Fruit fly (Drosophila melanogaster) whole organism, pupa: ENCODE data around the gene ND-B17.
"Not testable (repeated sequence)": the region's sequence is repeated elsewhere in the genome, so short reads cannot be mapped to it uniquely, and the experiment has no call there.

Experiments
- CG10348 ChIP-seq: fragments of 200-800 bp; sonication (Bioruptor generic); IDR thresholded peaks from 2 replicates; pipeline ENCODE4 v1.3.6; 2022; ENCODE audit warnings: missing biosample characterization, missing genetic modification characterization
- CG12605 ChIP-seq: fragments of 200-800 bp; sonication (Bioruptor generic); IDR thresholded peaks from 2 replicates; pipeline ENCODE4 v1.3.6; 2022; ENCODE audit warnings: missing biosample characterization, missing genetic modification characterization
- CG13204 ChIP-seq: fragments of 200-800 bp; sonication (Bioruptor generic); optimal IDR thresholded peaks from 2 replicates; lab custom pipeline; 2018; ENCODE audit warnings: missing biosample characterization, mild to moderate bottlenecking, missing genetic modification characterization, moderate library complexity
- CG14655 ChIP-seq: fragments of 200-800 bp; sonication (Bioruptor generic); optimal IDR thresholded peaks from 3 replicates; lab custom pipeline; 2017; ENCODE audit warnings: mild to moderate bottlenecking, missing biosample characterization, missing genetic modification reagents, missing genetic modification characterization
- CG15710 ChIP-seq: fragments of 200-800 bp; sonication (Bioruptor generic); optimal IDR thresholded peaks from 2 replicates; lab custom pipeline; 2018; ENCODE audit warnings: missing biosample characterization, mild to moderate bottlenecking, missing genetic modification characterization, moderate library complexity
- CG17806 ChIP-seq: fragments of 200-800 bp; sonication (Bioruptor generic); optimal IDR thresholded peaks from 2 replicates; lab custom pipeline; 2018; ENCODE audit warnings: missing biosample characterization, mild to moderate bottlenecking, missing genetic modification characterization, moderate library complexity
- CG32121 ChIP-seq: fragments of 200-800 bp; sonication (Bioruptor generic); IDR thresholded peaks from 2 replicates; pipeline ENCODE4 v1.3.6; 2022; ENCODE audit warnings: missing biosample characterization, missing genetic modification characterization
- CG34367 ChIP-seq: fragments of 200-800 bp; sonication (Bioruptor generic); optimal IDR thresholded peaks from 2 replicates; lab custom pipeline; 2018; ENCODE audit warnings: missing biosample characterization, mild to moderate bottlenecking, missing genetic modification characterization
- CG4496 ChIP-seq: fragments of 200-800 bp; sonication (Bioruptor generic); IDR thresholded peaks from 3 replicates; pipeline ENCODE4 v1.3.6; 2022; ENCODE audit warnings: missing biosample characterization, missing genetic modification characterization
- CG8159 ChIP-seq: fragments of 200-800 bp; sonication (Bioruptor generic); optimal IDR thresholded peaks from 3 replicates; lab custom pipeline; 2018; ENCODE audit warnings: missing biosample characterization, mild to moderate bottlenecking, missing genetic modification characterization, moderate library complexity
- CG8301 ChIP-seq: fragments of 200-800 bp; sonication (Bioruptor generic); optimal IDR thresholded peaks from 2 replicates; lab custom pipeline; 2018; ENCODE audit warnings: missing biosample characterization, mild to moderate bottlenecking, missing genetic modification characterization
- D1 ChIP-seq: fragments of 200-800 bp; sonication (Bioruptor generic); optimal IDR thresholded peaks from 2 replicates; lab custom pipeline; 2018; ENCODE audit warnings: missing biosample characterization, mild to moderate bottlenecking, missing genetic modification characterization, moderate library complexity
- EcR ChIP-seq: fragments of 200-800 bp; sonication (Bioruptor generic); optimal IDR thresholded peaks from 3 replicates; lab custom pipeline; 2019; ENCODE audit warnings: missing biosample characterization, missing genetic modification characterization, mild to moderate bottlenecking, moderate library complexity, missing genetic modification reagents
- Ets98B ChIP-seq: fragments of 200-800 bp; sonication (Bioruptor generic); IDR thresholded peaks from 2 replicates; pipeline ENCODE4 v1.3.6; 2022; ENCODE audit warnings: missing biosample characterization, missing genetic modification characterization
- Pif1A ChIP-seq: fragments of 200-800 bp; sonication (Bioruptor generic); optimal IDR thresholded peaks from 3 replicates; lab custom pipeline; 2016; ENCODE audit warnings: missing biosample characterization, missing genetic modification characterization
- Snoo ChIP-seq: fragments of 200-800 bp; sonication (Bioruptor generic); optimal IDR thresholded peaks from 3 replicates; lab custom pipeline; 2017; ENCODE audit warnings: missing biosample characterization, mild to moderate bottlenecking, missing genetic modification characterization, inconsistent platforms
- fd96Ca ChIP-seq: fragments of 200-800 bp; sonication (Bioruptor generic); IDR thresholded peaks from 3 replicates; pipeline ENCODE4 v1.3.6; 2022; ENCODE audit warnings: missing biosample characterization, missing genetic modification characterization
- gl ChIP-seq: fragments of 200-800 bp; sonication (Bioruptor generic); optimal IDR thresholded peaks from 2 replicates; lab custom pipeline; 2018; ENCODE audit warnings: missing biosample characterization, mild to moderate bottlenecking, missing genetic modification characterization
- rn ChIP-seq: fragments of 200-800 bp; sonication (Bioruptor generic); IDR thresholded peaks from 2 replicates; pipeline ENCODE4 v1.3.6; 2022; ENCODE audit warnings: missing biosample characterization, missing genetic modification characterization

Gene ND-B17

DNA sequence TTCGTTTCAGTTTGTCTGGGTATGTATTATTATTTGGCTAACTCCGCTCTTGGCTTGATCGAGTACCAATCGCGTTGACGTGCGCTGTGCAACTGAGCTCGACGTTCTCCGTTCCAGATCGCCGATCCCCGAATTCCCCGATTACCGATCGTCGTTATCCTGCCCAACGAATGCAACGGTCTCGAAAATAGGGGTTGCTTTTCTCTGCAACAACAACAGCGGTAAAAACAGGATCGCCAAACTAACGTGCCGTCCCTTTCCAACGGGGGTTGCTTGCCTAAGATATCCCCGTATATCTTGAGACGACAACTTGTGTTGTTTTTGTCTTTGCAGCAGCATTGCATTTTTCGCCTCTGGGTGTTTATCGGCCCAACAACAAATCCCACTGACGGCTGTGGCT lies 19.2 kb downstream of the ND-B17 start:
- TF ChIP-seq CG4496 (GFP tag; lab: Robert Waterston, UW) (no peak), Snoo (tag; lab: Kevin White, UChicago) (no peak), CG32121 (no peak), gl (tag; lab: Kevin White, UChicago) (no peak), CG14655 (GFP tag; lab: Kevin White, UChicago) (no peak), CG15710 (tag; lab: Kevin White, UChicago) (no peak), D1 (tag; lab: Kevin White, UChicago) (no peak), fd96Ca (GFP tag; lab: Robert Waterston, UW) (no peak), CG13204 (GFP tag; lab: Kevin White, UChicago) (no peak), CG34367 (tag; lab: Kevin White, UChicago) (no peak), Pif1A (GFP tag; lab: Kevin White, UChicago) (no peak), CG8159 (tag; lab: Kevin White, UChicago) (no peak), CG10348 (GFP tag; lab: Robert Waterston, UW) (no peak), CG8301 (no peak), rn (GFP tag; lab: Robert Waterston, UW) (no peak), EcR (GFP tag; lab: Kevin White, UChicago) (no peak), CG12605 (GFP tag; lab: Robert Waterston, UW) (no peak), Ets98B (GFP tag; lab: Robert Waterston, UW) (no peak)

DNA sequence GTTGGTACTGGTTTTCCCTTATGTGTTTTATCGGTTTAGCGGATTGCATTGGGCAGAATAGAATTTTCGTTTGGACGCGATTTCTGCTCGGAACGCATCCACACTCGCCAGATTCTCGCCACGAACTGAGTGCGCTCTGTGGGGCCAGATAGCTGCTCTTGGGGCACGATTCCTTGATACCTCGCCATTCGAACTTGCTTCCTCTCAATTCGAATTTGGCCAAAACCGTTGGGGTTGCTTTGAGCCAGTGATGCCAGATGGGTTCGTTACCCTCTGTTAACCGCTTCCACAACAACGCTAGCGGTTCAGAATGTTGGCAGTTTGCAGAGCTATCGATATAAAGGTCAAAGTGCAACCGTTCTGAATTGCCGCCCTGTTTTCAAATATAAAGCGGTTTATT lies 32.7 kb downstream of the ND-B17 start, which contains the start of gene stol:
stol (minus strand) TSS at position 101 of the 400 bp plus-strand sequence.
- TF ChIP-seq gl, CG17806, D1 (tag; lab: Kevin White, UChicago): not testable (repeated sequence)
- TF ChIP-seq, all 21 proteins: peak for 0; not testable (repeated sequence) for 21

dm6 chr2L:15710999-15711398 lies 39.9 kb downstream of the ND-B17 start, which contains the start of gene CG43924:
Gene CG43924, minus strand, starts transcription at chr2L:15711099.
- not testable (repeated sequence) for TF ChIP-seq rn (GFP tag; lab: Robert Waterston, UW); CG32121; Snoo (tag; lab: Kevin White, UChicago)

- not testable (repeated sequence) for TF ChIP-seq CG8301; EcR (GFP tag; lab: Kevin White, UChicago); D1 (tag; lab: Kevin White, UChicago)
Observed at dm6 chr2L:15704871-15705270, 46.0 kb downstream of the ND-B17 start, which contains the start of gene CG31827. Gene CG31827, plus strand, starts transcription at chr2L:15705171.
